Worm (Caenorhabditis elegans) whole organism, early embryonic: ENCODE measurements around the gene mgl-3.

Source experiments
- ceh-36 ChIP-seq: sonication (generic microtip); optimal IDR thresholded peaks from 2 replicates; lab custom pipeline; 2016; ENCODE audit warnings: missing genetic modification characterization, inconsistent platforms, missing compliant biosample characterization
- flt-1 ChIP-seq: fragments of 200-800 bp; sonication (Bioruptor generic); IDR thresholded peaks from 2 replicates; pipeline ENCODE4 v1.3.6; 2022; ENCODE audit warnings: missing genetic modification characterization, missing compliant biosample characterization

mgl-3 gene

ce11 chrIV:5494099-5494498 is 55.3 kb downstream of the mgl-3 start:
- TF ChIP-seq ceh-36 (tag; lab: Kevin White, UChicago) = no peak
- no peak for TF ChIP-seq flt-1
